Worm (Caenorhabditis elegans) whole organism, late embryonic: ENCODE measurements around the gene F49E12.10.

Experiments used
- C08G9.2 ChIP-seq: sonication (generic microtip); optimal IDR thresholded peaks from 2 replicates; lab custom pipeline; 2016; ENCODE audit warnings: mild to moderate bottlenecking, missing genetic modification characterization, moderate library complexity, missing compliant biosample characterization
- F13H6.1 ChIP-seq: sonication (generic microtip); optimal IDR thresholded peaks from 2 replicates; lab custom pipeline; 2016; ENCODE audit warnings: missing genetic modification characterization, missing compliant biosample characterization
- K02D7.2 ChIP-seq: sonication (generic microtip); optimal IDR thresholded peaks from 2 replicates; lab custom pipeline; 2017; ENCODE audit warnings: mild to moderate bottlenecking, missing genetic modification characterization, missing compliant biosample characterization
- K09A11.1 ChIP-seq: sonication (generic microtip); optimal IDR thresholded peaks from 2 replicates; lab custom pipeline; 2017; ENCODE audit warnings: antibody characterized with exemption, mild to moderate bottlenecking, missing genetic modification characterization, missing compliant biosample characterization; ENCODE audit not compliant: insufficient read depth
- Y22D7AL.16 ChIP-seq: sonication (generic microtip); optimal IDR thresholded peaks from 2 replicates; lab custom pipeline; 2016; ENCODE audit warnings: missing genetic modification characterization, missing compliant biosample characterization
- ahr-1 ChIP-seq: sonication (generic microtip); optimal IDR thresholded peaks from 2 replicates; lab custom pipeline; 2016; ENCODE audit warnings: missing genetic modification characterization, missing compliant biosample characterization
- ceh-14 ChIP-seq: sonication (generic microtip); optimal IDR thresholded peaks from 2 replicates; lab custom pipeline; 2016; ENCODE audit warnings: missing genotype, missing genetic modification characterization, missing compliant biosample characterization
- ceh-18 ChIP-seq: sonication (generic microtip); optimal IDR thresholded peaks from 2 replicates; lab custom pipeline; 2016; ENCODE audit warnings: missing genetic modification characterization, missing compliant biosample characterization
- ceh-2 ChIP-seq: sonication (generic microtip); optimal IDR thresholded peaks from 2 replicates; lab custom pipeline; 2016; ENCODE audit warnings: missing genotype, missing genetic modification characterization, missing compliant biosample characterization
- ceh-22 ChIP-seq: sonication (generic microtip); optimal IDR thresholded peaks from 2 replicates; lab custom pipeline; 2017; ENCODE audit warnings: missing biosample characterization, missing genetic modification characterization
- ceh-34 ChIP-seq: sonication (generic microtip); optimal IDR thresholded peaks from 2 replicates; lab custom pipeline; 2016; ENCODE audit warnings: mild to moderate bottlenecking, missing genetic modification characterization, missing compliant biosample characterization
- ceh-45 ChIP-seq: fragments of 200-800 bp; sonication (Bioruptor generic); IDR thresholded peaks from 2 replicates; pipeline ENCODE4 v1.3.6; 2022; ENCODE audit warnings: missing genetic modification reagents, missing genetic modification characterization, missing compliant biosample characterization
- dmd-4 ChIP-seq: sonication (generic microtip); optimal IDR thresholded peaks from 2 replicates; lab custom pipeline; 2016; ENCODE audit warnings: borderline replicate concordance, missing genetic modification characterization, missing compliant biosample characterization
- elt-2 ChIP-seq: sonication (generic microtip); optimal IDR thresholded peaks from 2 replicates; lab custom pipeline; 2016; ENCODE audit warnings: missing genetic modification reagents, missing genetic modification characterization, missing compliant biosample characterization
- eyg-1 ChIP-seq: sonication (generic microtip); optimal IDR thresholded peaks from 2 replicates; lab custom pipeline; 2016; ENCODE audit warnings: missing genotype, missing genetic modification characterization, missing compliant biosample characterization
- gmeb-2 ChIP-seq: sonication (generic microtip); optimal IDR thresholded peaks from 2 replicates; lab custom pipeline; 2016; ENCODE audit warnings: missing genetic modification characterization, inconsistent platforms, missing compliant biosample characterization
- hlh-13 ChIP-seq: fragments of 200-800 bp; sonication (Bioruptor generic); optimal IDR thresholded peaks from 2 replicates; lab custom pipeline; 2018; ENCODE audit warnings: mild to moderate bottlenecking, missing genetic modification characterization, missing compliant biosample characterization
- hlh-30 ChIP-seq: sonication (generic microtip); optimal IDR thresholded peaks from 2 replicates; lab custom pipeline; 2017; ENCODE audit warnings: antibody characterized with exemption, missing genetic modification characterization, missing compliant biosample characterization; ENCODE audit not compliant: insufficient read depth
- lin-11 ChIP-seq: fragments of 200-800 bp; sonication (Bioruptor generic); optimal IDR thresholded peaks from 2 replicates; lab custom pipeline; 2018; ENCODE audit warnings: mild to moderate bottlenecking, missing genetic modification characterization, missing compliant biosample characterization
- mec-3 ChIP-seq: sonication (generic microtip); optimal IDR thresholded peaks from 2 replicates; lab custom pipeline; 2016; ENCODE audit warnings: borderline replicate concordance, missing genetic modification characterization, missing compliant biosample characterization
- nfya-1 ChIP-seq: sonication (generic microtip); optimal IDR thresholded peaks from 2 replicates; lab custom pipeline; 2017; ENCODE audit warnings: missing genetic modification characterization, mild to moderate bottlenecking, missing compliant biosample characterization, antibody characterized with exemption, moderate library complexity
- nhr-11 ChIP-seq: fragments of 150-350 bp; optimal IDR thresholded peaks from 2 replicates; lab custom pipeline; 2014; ENCODE audit warnings: missing biosample characterization, missing genetic modification characterization
- pat-9 ChIP-seq: fragments of 200-800 bp; sonication (Bioruptor generic); optimal IDR thresholded peaks from 2 replicates; lab custom pipeline; 2018; ENCODE audit warnings: mild to moderate bottlenecking, missing genetic modification characterization, moderate library complexity, missing compliant biosample characterization
- pax-1 ChIP-seq: fragments of 150-350 bp; optimal IDR thresholded peaks from 2 replicates; lab custom pipeline; 2014; ENCODE audit warnings: missing biosample characterization, missing genetic modification characterization
- pqm-1 ChIP-seq: sonication (generic microtip); optimal IDR thresholded peaks from 2 replicates; lab custom pipeline; 2016; ENCODE audit warnings: missing genetic modification characterization, missing compliant biosample characterization
- ref-2 ChIP-seq: sonication (generic microtip); optimal IDR thresholded peaks from 2 replicates; lab custom pipeline; 2016; ENCODE audit warnings: missing genetic modification characterization, missing compliant biosample characterization
- rnt-1 ChIP-seq: sonication (generic microtip); optimal IDR thresholded peaks from 2 replicates; lab custom pipeline; 2016; ENCODE audit warnings: missing genetic modification characterization, missing compliant biosample characterization
- sdc-2 ChIP-seq: sonication (generic microtip); optimal IDR thresholded peaks from 2 replicates; lab custom pipeline; 2016; ENCODE audit warnings: missing genotype, missing genetic modification characterization, missing compliant biosample characterization
- sox-2 ChIP-seq: fragments of 200-800 bp; sonication (Bioruptor generic); IDR thresholded peaks from 2 replicates; pipeline ENCODE4 v1.3.6; 2022; ENCODE audit warnings: missing genetic modification reagents, missing genetic modification characterization, missing compliant biosample characterization
- sox-4 ChIP-seq: sonication (generic microtip); optimal IDR thresholded peaks from 2 replicates; lab custom pipeline; 2017; ENCODE audit warnings: mild to moderate bottlenecking, missing genetic modification characterization, inconsistent platforms, missing compliant biosample characterization
- tbx-2 ChIP-seq: sonication (generic microtip); optimal IDR thresholded peaks from 2 replicates; lab custom pipeline; 2016; ENCODE audit warnings: missing genetic modification characterization, missing compliant biosample characterization
- unc-55 ChIP-seq: sonication (generic microtip); optimal IDR thresholded peaks from 2 replicates; lab custom pipeline; 2017; ENCODE audit warnings: missing biosample characterization, missing genetic modification reagents, missing genetic modification characterization
- unc-86 ChIP-seq: sonication (generic microtip); optimal IDR thresholded peaks from 2 replicates; lab custom pipeline; 2016; ENCODE audit warnings: missing genetic modification characterization, missing compliant biosample characterization
- ztf-16 ChIP-seq: sonication (generic microtip); optimal IDR thresholded peaks from 2 replicates; lab custom pipeline; 2017; ENCODE audit warnings: missing genetic modification characterization, missing compliant biosample characterization

F49E12.10 gene

DNA sequence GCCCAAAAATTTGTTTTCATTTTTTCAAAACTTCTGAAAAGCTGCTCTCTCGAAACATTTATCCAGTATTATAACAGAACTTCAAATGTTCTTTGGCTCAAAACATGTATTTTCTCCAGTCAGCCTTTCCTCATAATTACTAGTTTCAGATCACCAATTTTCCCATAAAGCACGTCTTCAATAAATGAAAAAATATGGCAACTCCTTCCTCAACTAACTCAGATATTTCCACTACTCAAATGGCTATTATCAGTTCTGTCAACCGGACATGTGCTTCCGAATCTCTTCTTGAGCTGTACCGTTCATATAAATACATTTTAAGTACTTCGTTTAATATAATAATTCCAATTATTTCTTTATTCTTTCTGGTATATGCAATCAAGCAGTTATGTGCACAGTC lies 16.6 kb downstream of the F49E12.10 start, which contains the start of gene sra-13:
Gene sra-13, plus strand, starts transcription at position 195 of the 400 bp plus-strand sequence.
- no peak for TF ChIP-seq lin-11 (tag; lab: Kevin White, UChicago)
- TF ChIP-seq mec-3 (tag; lab: Kevin White, UChicago) = no peak
- no peak for TF ChIP-seq rnt-1 (tag; lab: Kevin White, UChicago)
- no peak for TF ChIP-seq nhr-11

DNA sequence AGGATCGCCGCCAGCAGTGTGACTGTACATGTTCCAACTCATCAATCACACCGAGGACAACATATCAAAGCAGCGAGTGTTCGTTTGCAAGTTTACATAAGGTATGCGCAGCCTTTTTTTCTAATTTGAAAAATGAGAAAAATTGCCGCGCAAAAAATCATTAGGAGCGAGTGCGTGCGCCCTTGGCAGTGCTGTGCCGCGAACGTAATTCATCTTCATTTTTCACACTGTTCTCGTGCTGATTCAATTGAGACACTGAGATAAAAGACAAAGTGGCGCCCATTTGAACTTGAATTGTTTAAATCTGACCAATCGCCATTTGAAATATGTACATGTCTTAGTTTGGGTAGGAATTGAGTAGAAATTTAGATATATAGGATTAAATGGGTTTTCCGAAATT lies 18.7 kb downstream of the F49E12.10 start:
- TF ChIP-seq K02D7.2 (no peak), ceh-14 (no peak), elt-2 (no peak), gmeb-2 (tag; lab: Kevin White, UChicago) (no peak), eyg-1 (no peak), hlh-13 (GFP tag; lab: Kevin White, UChicago) (no peak), unc-55 (GFP tag; lab: Kevin White, UChicago) (no peak), K09A11.1 (tag; lab: Kevin White, UChicago) (no peak), sox-4 (tag; lab: Kevin White, UChicago) (no peak), C08G9.2 (tag; lab: Kevin White, UChicago) (no peak), pat-9 (tag; lab: Kevin White, UChicago) (no peak)
- TF ChIP-seq, all 69 proteins: peak for 0

DNA sequence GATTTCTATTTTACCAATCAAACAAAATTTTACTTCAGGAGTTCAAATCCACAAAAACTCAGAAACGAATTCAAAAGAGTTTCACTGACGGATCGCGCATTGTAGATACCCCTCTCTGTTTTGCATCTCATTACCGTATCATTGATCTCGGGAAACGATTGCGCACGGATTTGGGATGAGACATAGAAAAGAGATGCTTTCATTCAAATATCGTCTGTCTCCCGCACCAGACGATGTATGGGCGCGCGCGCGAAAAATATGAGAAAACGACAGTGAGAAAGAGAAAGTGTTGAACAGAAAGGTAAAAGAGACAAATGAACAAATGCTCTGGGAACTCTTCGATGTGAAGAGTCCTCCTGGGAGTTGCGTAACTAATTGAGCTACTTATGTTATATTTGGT lies 20.2 kb downstream of the F49E12.10 start:
- TF ChIP-seq pax-1 (tag; lab: Kevin White, UChicago) (no peak), pqm-1 (no peak), nfya-1 (tag; lab: Kevin White, UChicago) (no peak), dmd-4 (tag; lab: Kevin White, UChicago) (no peak), ceh-18 (tag; lab: Kevin White, UChicago) (no peak), nhr-11 (no peak), gmeb-2 (tag; lab: Kevin White, UChicago) (no peak)

DNA sequence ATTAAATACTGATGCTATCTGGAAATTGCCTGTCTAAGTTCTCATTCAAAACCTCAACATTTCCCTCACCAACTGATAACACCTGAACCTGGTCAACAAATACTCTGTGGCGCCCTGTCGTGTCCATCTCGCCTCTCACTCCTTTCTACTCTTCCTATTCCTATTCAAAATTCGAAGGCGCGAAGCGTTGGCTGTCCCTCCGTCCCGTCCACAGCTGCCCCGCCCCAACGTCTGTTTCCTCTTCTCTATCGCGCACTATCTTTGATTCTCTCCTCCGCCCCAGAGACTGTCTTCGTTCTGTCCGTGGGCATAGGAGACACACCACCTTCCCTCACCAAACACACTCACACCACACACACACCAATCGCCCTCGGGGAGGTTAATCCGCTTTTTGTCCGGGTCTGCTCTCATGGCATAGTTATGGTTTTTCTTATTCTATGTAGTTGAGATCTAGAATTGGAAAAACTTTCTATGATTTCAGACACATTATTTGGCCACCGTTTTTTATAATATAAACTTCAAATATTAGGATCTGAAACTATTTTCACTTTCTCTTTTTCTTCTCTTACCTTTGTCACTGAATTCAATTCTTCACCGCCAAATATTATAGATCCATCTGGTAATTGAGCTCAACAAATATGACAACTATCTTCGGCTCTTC lies 21.3 kb downstream of the F49E12.10 start, which contains the start of gene efl-3:
Gene efl-3, plus strand, starts transcription at position 611 of the 661 bp plus-strand sequence.
- peak; percentile 42 for TF ChIP-seq ref-2 (tag; lab: Kevin White, UChicago)
- TF ChIP-seq hlh-30 (tag; lab: Kevin White, UChicago) = no peak
- no peak for TF ChIP-seq ceh-22 (tag; lab: Kevin White, UChicago)
- TF ChIP-seq nfya-1 (tag; lab: Kevin White, UChicago) = peak; percentile 22
- TF ChIP-seq eyg-1 = no peak
- TF ChIP-seq ceh-45 (GFP tag; lab: Robert Waterston, UW) = peak; percentile 23; the same call in 1 of the 2 replicates
- TF ChIP-seq Y22D7AL.16 (tag; lab: Kevin White, UChicago) = no peak
- peak; percentile 25 for TF ChIP-seq tbx-2 (tag; lab: Kevin White, UChicago)
- TF ChIP-seq C08G9.2 (tag; lab: Kevin White, UChicago) = no peak
- no peak for TF ChIP-seq mec-3 (tag; lab: Kevin White, UChicago)
- TF ChIP-seq F13H6.1 (tag; lab: Kevin White, UChicago) = no peak
- TF ChIP-seq ceh-34 (tag; lab: Kevin White, UChicago) = peak; percentile 36
- no peak for TF ChIP-seq sox-2 (GFP tag; lab: Robert Waterston, UW)
- TF ChIP-seq ztf-16 (tag; lab: Kevin White, UChicago) = no peak
- TF ChIP-seq ahr-1 = no peak
- TF ChIP-seq ceh-2 (tag; lab: Kevin White, UChicago) = peak; percentile 22
- TF ChIP-seq sdc-2 (tag; lab: Kevin White, UChicago) = peak; percentile 1

DNA sequence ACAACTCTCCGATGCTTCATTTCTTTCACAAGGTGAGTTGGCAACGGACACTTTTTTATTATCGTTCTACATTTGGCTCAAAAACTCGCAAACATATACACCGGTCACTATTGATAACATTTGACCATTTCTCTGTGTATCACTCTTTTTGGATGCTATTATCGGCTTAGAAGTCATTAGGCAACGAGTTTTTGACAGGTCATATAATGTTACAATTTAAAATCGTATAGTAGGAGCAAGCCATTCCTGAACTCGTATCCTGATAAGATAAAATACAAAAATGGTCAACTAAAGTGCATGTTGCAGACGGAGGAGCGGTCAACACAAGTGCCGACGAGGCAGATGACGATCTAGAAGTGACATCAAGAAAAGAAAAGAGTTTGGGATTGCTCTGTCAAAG lies 22.1 kb downstream of the F49E12.10 start:
- TF ChIP-seq lin-11 (tag; lab: Kevin White, UChicago) = no peak
- TF ChIP-seq elt-2 = peak; percentile 65
- no peak for TF ChIP-seq unc-86 (tag; lab: Kevin White, UChicago)
